Worm (Caenorhabditis elegans) whole organism, young adult: Measurements from ENCODE around the gene hpo-9.

Experiments
- B0035.1 ChIP-seq: sonication (generic microtip); optimal IDR thresholded peaks from 2 replicates; lab custom pipeline; 2016; ENCODE audit warnings: missing genetic modification characterization, mild to moderate bottlenecking, missing compliant biosample characterization, missing genotype, missing genetic modification reagents
- B0261.1 ChIP-seq: sonication (generic microtip); optimal IDR thresholded peaks from 2 replicates; lab custom pipeline; 2016; ENCODE audit warnings: mild to moderate bottlenecking, missing genetic modification characterization, moderate library complexity, missing compliant biosample characterization
- B0336.3 ChIP-seq: fragments of 200-800 bp; sonication (Bioruptor generic); IDR thresholded peaks from 2 replicates; pipeline ENCODE4 v1.3.6; 2022; ENCODE audit warnings: missing genetic modification characterization, missing compliant biosample characterization
- F10E7.11 ChIP-seq: sonication (generic microtip); optimal IDR thresholded peaks from 2 replicates; lab custom pipeline; 2017; ENCODE audit warnings: mild to moderate bottlenecking, missing genetic modification characterization, moderate library complexity, missing compliant biosample characterization
- F23B12.7 ChIP-seq: sonication (generic microtip); optimal IDR thresholded peaks from 2 replicates; lab custom pipeline; 2017; ENCODE audit warnings: missing genetic modification characterization, mild to moderate bottlenecking, missing compliant biosample characterization, antibody characterized with exemption, moderate library complexity; ENCODE audit not compliant: insufficient read depth
- F33H1.4 ChIP-seq: fragments of 200-800 bp; sonication (Bioruptor generic); IDR thresholded peaks from 2 replicates; pipeline ENCODE4 v1.3.6; 2022; ENCODE audit warnings: missing genetic modification reagents, missing genetic modification characterization, missing compliant biosample characterization
- F55B11.4 ChIP-seq: sonication (generic microtip); optimal IDR thresholded peaks from 2 replicates; lab custom pipeline; 2016; ENCODE audit warnings: missing compliant biosample characterization, missing genetic modification characterization, borderline replicate concordance; ENCODE audit not compliant: insufficient read depth
- K12H6.12 ChIP-seq: fragments of 200-800 bp; sonication (Bioruptor generic); optimal IDR thresholded peaks from 2 replicates; lab custom pipeline; 2018; ENCODE audit warnings: mild to moderate bottlenecking, missing genetic modification characterization, missing compliant biosample characterization
- T26A5.8 ChIP-seq: sonication (generic microtip); optimal IDR thresholded peaks from 2 replicates; lab custom pipeline; 2016; ENCODE audit warnings: missing genetic modification characterization, missing compliant biosample characterization
- Y53G8AR.9 ChIP-seq: fragments of 200-800 bp; sonication (Bioruptor generic); conservative IDR thresholded peaks from 2 replicates; pipeline ENCODE4 v1.3.6; 2022; ENCODE audit warnings: missing genetic modification reagents, missing genetic modification characterization, missing compliant biosample characterization
- Y95B8A.8 ChIP-seq: fragments of 200-800 bp; sonication (Bioruptor generic); IDR thresholded peaks from 2 replicates; pipeline ENCODE4 v1.3.6; 2022; ENCODE audit warnings: missing genetic modification reagents, missing genetic modification characterization, missing compliant biosample characterization
- akir-1 ChIP-seq: fragments of 200-800 bp; sonication (Bioruptor generic); optimal IDR thresholded peaks from 2 replicates; lab custom pipeline; 2018; ENCODE audit warnings: mild to moderate bottlenecking, missing genetic modification characterization, moderate library complexity, missing compliant biosample characterization
- aptf-2 ChIP-seq: fragments of 200-800 bp; sonication (Bioruptor generic); conservative IDR thresholded peaks from 2 replicates; pipeline ENCODE4 v1.3.6; 2022; ENCODE audit warnings: missing genetic modification reagents, missing genetic modification characterization, missing compliant biosample characterization
- attf-3 ChIP-seq: fragments of 200-800 bp; sonication (Bioruptor generic); conservative IDR thresholded peaks from 2 replicates; pipeline ENCODE4 v1.3.6; 2022; ENCODE audit warnings: missing genetic modification reagents, missing genetic modification characterization, missing compliant biosample characterization
- attf-5 ChIP-seq: fragments of 200-800 bp; sonication (Bioruptor generic); optimal IDR thresholded peaks from 2 replicates; lab custom pipeline; 2018; ENCODE audit warnings: mild to moderate bottlenecking, missing genetic modification characterization, missing compliant biosample characterization
- bed-1 ChIP-seq: fragments of 200-800 bp; sonication (Bioruptor generic); IDR thresholded peaks from 2 replicates; pipeline ENCODE4 v1.3.6; 2022; ENCODE audit warnings: missing genetic modification reagents, missing genetic modification characterization, missing compliant biosample characterization
- ceh-58 ChIP-seq: fragments of 200-800 bp; sonication (Bioruptor generic); IDR thresholded peaks from 2 replicates; pipeline ENCODE4 v1.3.6; 2022; ENCODE audit warnings: missing genetic modification characterization, missing compliant biosample characterization
- ceh-91 ChIP-seq: fragments of 200-800 bp; sonication (Bioruptor generic); IDR thresholded peaks from 2 replicates; pipeline ENCODE4 v1.3.6; 2022; ENCODE audit warnings: missing genetic modification reagents, missing genetic modification characterization, missing compliant biosample characterization
- die-1 ChIP-seq: sonication (generic microtip); optimal IDR thresholded peaks from 2 replicates; lab custom pipeline; 2016; ENCODE audit warnings: missing genotype, mild to moderate bottlenecking, missing genetic modification characterization, missing compliant biosample characterization
- dox-1 ChIP-seq: fragments of 200-800 bp; sonication (Bioruptor generic); IDR thresholded peaks from 2 replicates; pipeline ENCODE4 v1.3.6; 2022; ENCODE audit warnings: missing genetic modification reagents, missing genetic modification characterization, missing compliant biosample characterization
- dpl-1 ChIP-seq: fragments of 150-350 bp; optimal IDR thresholded peaks from 2 replicates; lab custom pipeline; 2014; ENCODE audit warnings: missing biosample characterization, missing genetic modification reagents, missing genetic modification characterization
- egl-18 ChIP-seq: fragments of 200-800 bp; sonication (Bioruptor generic); IDR thresholded peaks from 2 replicates; pipeline ENCODE4 v1.3.6; 2022; ENCODE audit warnings: missing genetic modification reagents, missing genetic modification characterization, missing compliant biosample characterization
- ets-4 ChIP-seq: fragments of 200-800 bp; sonication (Bioruptor generic); optimal IDR thresholded peaks from 2 replicates; lab custom pipeline; 2018; ENCODE audit warnings: mild to moderate bottlenecking, missing genetic modification characterization, missing compliant biosample characterization
- gei-17 ChIP-seq: fragments of 200-800 bp; sonication (Bioruptor generic); optimal IDR thresholded peaks from 2 replicates; lab custom pipeline; 2018; ENCODE audit warnings: mild to moderate bottlenecking, missing genetic modification characterization, missing compliant biosample characterization
- him-1 ChIP-seq: sonication (generic microtip); optimal IDR thresholded peaks from 2 replicates; lab custom pipeline; 2016; ENCODE audit warnings: missing genotype, missing genetic modification reagents, missing genetic modification characterization, missing compliant biosample characterization
- hlh-12 ChIP-seq: sonication (generic microtip); optimal IDR thresholded peaks from 2 replicates; lab custom pipeline; 2016; ENCODE audit warnings: missing genetic modification characterization, missing compliant biosample characterization
- hlh-26 ChIP-seq: fragments of 200-800 bp; sonication (Bioruptor generic); conservative IDR thresholded peaks from 2 replicates; pipeline ENCODE4 v1.3.6; 2022; ENCODE audit warnings: missing genetic modification reagents, missing genetic modification characterization, missing compliant biosample characterization
- hrde-1 ChIP-seq: sonication (generic microtip); optimal IDR thresholded peaks from 2 replicates; lab custom pipeline; 2016; ENCODE audit warnings: missing genetic modification characterization, mild to moderate bottlenecking, missing compliant biosample characterization, moderate library complexity, missing genotype, missing genetic modification reagents, borderline replicate concordance
- lag-1 ChIP-seq: fragments of 200-800 bp; sonication (Bioruptor generic); IDR thresholded peaks from 2 replicates; pipeline ENCODE4 v1.3.6; 2022; ENCODE audit warnings: missing genetic modification reagents, missing genetic modification characterization, missing compliant biosample characterization
- lin-40 ChIP-seq: sonication (generic microtip); optimal IDR thresholded peaks from 2 replicates; lab custom pipeline; 2016; ENCODE audit warnings: missing genetic modification characterization, mild to moderate bottlenecking, missing compliant biosample characterization, missing genotype, missing genetic modification reagents
- madf-10 ChIP-seq: sonication (generic microtip); optimal IDR thresholded peaks from 2 replicates; lab custom pipeline; 2016; ENCODE audit warnings: mild to moderate bottlenecking, missing genetic modification characterization, missing compliant biosample characterization
- mxl-1 ChIP-seq: sonication (generic microtip); optimal IDR thresholded peaks from 2 replicates; lab custom pipeline; 2016; ENCODE audit warnings: missing genetic modification characterization, missing compliant biosample characterization
- nfya-2 ChIP-seq: fragments of 200-800 bp; sonication (Bioruptor generic); IDR thresholded peaks from 2 replicates; pipeline ENCODE4 v1.3.6; 2022; ENCODE audit warnings: missing genetic modification reagents, missing genetic modification characterization, missing compliant biosample characterization
- nhr-90 ChIP-seq: sonication (generic microtip); optimal IDR thresholded peaks from 2 replicates; lab custom pipeline; 2016; ENCODE audit warnings: missing genotype, mild to moderate bottlenecking, missing genetic modification characterization, missing compliant biosample characterization
- pbrm-1 ChIP-seq: fragments of 200-800 bp; sonication (Bioruptor generic); IDR thresholded peaks from 2 replicates; pipeline ENCODE4 v1.3.6; 2022; ENCODE audit warnings: missing genetic modification reagents, missing genetic modification characterization, missing compliant biosample characterization
- rcor-1 ChIP-seq: fragments of 200-800 bp; sonication (Bioruptor generic); IDR thresholded peaks from 2 replicates; pipeline ENCODE4 v1.3.6; 2022; ENCODE audit warnings: missing genetic modification reagents, missing genetic modification characterization, missing compliant biosample characterization
- rec-8 ChIP-seq, 2 experiments: sonication (generic microtip); optimal IDR thresholded peaks; 2 replicates each; lab custom pipeline; 2016; ENCODE audit warnings: mild to moderate bottlenecking in 2 of 2, missing genetic modification characterization in 2 of 2, missing genetic modification reagents in 2 of 2, missing genotype in 2 of 2, missing biosample characterization in 1 of 2, missing compliant biosample characterization in 1 of 2, moderate library complexity in 1 of 2
- sea-2 ChIP-seq: fragments of 200-800 bp; sonication (Bioruptor generic); IDR thresholded peaks from 2 replicates; pipeline ENCODE4 v1.3.6; 2022; ENCODE audit warnings: missing genetic modification characterization, missing compliant biosample characterization
- snpc-1.3 ChIP-seq: sonication (generic microtip); optimal IDR thresholded peaks from 2 replicates; lab custom pipeline; 2017; ENCODE audit warnings: missing genetic modification characterization, mild to moderate bottlenecking, missing compliant biosample characterization, antibody characterized with exemption, moderate library complexity, missing genotype, missing genetic modification reagents; ENCODE audit not compliant: insufficient read depth
- snpc-4 ChIP-seq, 5 experiments: fragments of 150-350 bp in 1 of 5; sonication (generic microtip) in 4 of 5; optimal IDR thresholded peaks; 2 replicates each; lab custom pipeline; 2014 to 2018; ENCODE audit warnings: missing genetic modification characterization in 5 of 5, missing biosample characterization in 3 of 5, antibody characterized with exemption in 2 of 5, mild to moderate bottlenecking in 2 of 5, missing compliant biosample characterization in 2 of 5, missing genotype in 2 of 5, moderate library complexity in 2 of 5, missing genetic modification reagents in 1 of 5
- somi-1 ChIP-seq: fragments of 200-800 bp; sonication (Bioruptor generic); optimal IDR thresholded peaks from 2 replicates; lab custom pipeline; 2018; ENCODE audit warnings: mild to moderate bottlenecking, missing genetic modification characterization, missing compliant biosample characterization
- tbp1 ChIP-seq: fragments of 200-800 bp; sonication (Bioruptor generic); optimal IDR thresholded peaks from 2 replicates; lab custom pipeline; 2018; ENCODE audit warnings: mild to moderate bottlenecking, missing genetic modification characterization, missing compliant biosample characterization
- tbx-9 ChIP-seq: sonication (generic microtip); optimal IDR thresholded peaks from 2 replicates; lab custom pipeline; 2016; ENCODE audit warnings: borderline replicate concordance, missing genetic modification characterization, inconsistent platforms, missing compliant biosample characterization
- tlf-1 ChIP-seq: fragments of 200-800 bp; sonication (Bioruptor generic); optimal IDR thresholded peaks from 2 replicates; lab custom pipeline; 2018; ENCODE audit warnings: mild to moderate bottlenecking, missing genetic modification characterization, missing compliant biosample characterization
- xnd-1 ChIP-seq: sonication (generic microtip); optimal IDR thresholded peaks from 2 replicates; lab custom pipeline; 2016; ENCODE audit warnings: missing genotype, missing genetic modification reagents, missing genetic modification characterization, missing compliant biosample characterization
- ztf-25 ChIP-seq: fragments of 200-800 bp; sonication (Bioruptor generic); IDR thresholded peaks from 2 replicates; pipeline ENCODE4 v1.3.6; 2022; ENCODE audit warnings: missing genetic modification reagents, missing genetic modification characterization, missing compliant biosample characterization
- ztf-26 ChIP-seq: sonication (generic microtip); optimal IDR thresholded peaks from 2 replicates; lab custom pipeline; 2017; ENCODE audit warnings: missing genetic modification characterization, missing compliant biosample characterization
- ztf-28 ChIP-seq: fragments of 200-800 bp; sonication (Bioruptor generic); IDR thresholded peaks from 2 replicates; pipeline ENCODE4 v1.3.6; 2022; ENCODE audit warnings: missing genetic modification reagents, missing genetic modification characterization, missing compliant biosample characterization

hpo-9 gene

DNA sequence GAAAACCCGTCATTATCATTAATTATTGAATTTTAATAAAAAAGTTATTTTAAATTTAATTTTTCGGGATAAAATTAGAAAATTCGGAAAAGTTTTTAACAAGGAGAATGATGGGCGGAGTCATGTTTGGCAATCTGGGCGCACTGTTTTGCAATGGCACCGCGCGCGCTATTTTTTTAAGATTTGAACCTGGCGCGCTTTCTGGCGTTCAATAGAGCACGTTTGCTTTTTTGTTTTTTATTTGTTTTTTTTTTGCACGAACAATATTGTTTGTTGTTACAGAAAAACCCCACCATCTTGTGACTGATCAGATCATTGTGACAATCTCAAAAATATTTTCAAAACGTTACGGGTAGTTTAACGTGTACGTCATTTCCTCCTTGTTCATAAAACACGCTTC, 203 bp upstream of the hpo-9 start, which contains the start of gene hyls-1 (continued):
- no peak for TF ChIP-seq gei-17 (GFP tag; lab: Kevin White, UChicago)
- TF ChIP-seq hlh-26 (GFP tag; lab: Robert Waterston, UW): no peak
- TF ChIP-seq B0261.1: no peak
- no peak for TF ChIP-seq F10E7.11
- TF ChIP-seq ceh-58 (GFP tag; lab: Robert Waterston, UW): no peak
- TF ChIP-seq F33H1.4: peak; percentile 63
- TF ChIP-seq attf-5 (GFP tag; lab: Kevin White, UChicago): peak; percentile 87
- no peak for TF ChIP-seq ets-4 (GFP tag; lab: Kevin White, UChicago)
- peak; percentile 56 for TF ChIP-seq xnd-1 (tag; lab: Kevin White, UChicago)
- TF ChIP-seq dox-1 (GFP tag; lab: Robert Waterston, UW): peak; percentile 76
- TF ChIP-seq akir-1 (GFP tag; lab: Kevin White, UChicago): no peak
- peak; percentile 84 for TF ChIP-seq pbrm-1
- TF ChIP-seq him-1: no peak
- TF ChIP-seq rcor-1 (GFP tag; lab: Robert Waterston, UW): peak; percentile 71
- no peak for TF ChIP-seq B0035.1 (tag; lab: Kevin White, UChicago)
- TF ChIP-seq ztf-28 (GFP tag; lab: Robert Waterston, UW): no peak
- TF ChIP-seq tbp1 (GFP tag; lab: Kevin White, UChicago): peak; percentile 42
- no peak for TF ChIP-seq egl-18
- TF ChIP-seq tbx-9 (tag; lab: Kevin White, UChicago): no peak
- TF ChIP-seq F55B11.4: no peak
- no peak for TF ChIP-seq mxl-1 (tag; lab: Kevin White, UChicago)
- no peak for TF ChIP-seq ztf-26 (tag; lab: Kevin White, UChicago)
- peak; percentile 44 for TF ChIP-seq snpc-1.3 (tag; lab: Kevin White, UChicago)
- TF ChIP-seq tlf-1 (GFP tag; lab: Kevin White, UChicago): peak; percentile 63
- 0 out of 2 replicates have a peak, but pooled peaks have one; percentile 40 for TF ChIP-seq B0336.3 (GFP tag; lab: Robert Waterston, UW)
- TF ChIP-seq ceh-91 (GFP tag; lab: Robert Waterston, UW): peak; percentile 77
- TF ChIP-seq Y53G8AR.9 (GFP tag; lab: Robert Waterston, UW): peak; percentile 65; the same call in 1 of the 2 replicates
- no peak for TF ChIP-seq ztf-25 (GFP tag; lab: Robert Waterston, UW)
- peak; percentile 72 for TF ChIP-seq lin-40
- TF ChIP-seq T26A5.8 (tag; lab: Kevin White, UChicago): no peak
- TF ChIP-seq dpl-1 (GFP tag; lab: Kevin White, UChicago): peak; percentile 85
- no peak for TF ChIP-seq nhr-90 (tag; lab: Kevin White, UChicago)
- no peak for TF ChIP-seq Y95B8A.8
- peak; percentile 54; the same call in 1 of the 2 replicates for TF ChIP-seq attf-3 (GFP tag; lab: Robert Waterston, UW)
- no peak for TF ChIP-seq die-1 (tag; lab: Kevin White, UChicago)
- TF ChIP-seq snpc-4 (GFP tag; optimal IDR thresholded peaks at IDR 0.05; lab: Kevin White, UChicago): no peak
- TF ChIP-seq snpc-4 (tag; optimal IDR thresholded peaks at IDR 0.05; lab: Kevin White, UChicago): peak in 3 of 4 experiments; percentile 45 to 60 (median 45)
- TF ChIP-seq madf-10: no peak
- no peak for TF ChIP-seq somi-1 (GFP tag; lab: Kevin White, UChicago)
- no peak for TF ChIP-seq bed-1 (GFP tag; lab: Robert Waterston, UW)
- no peak for TF ChIP-seq sea-2 (GFP tag; lab: Robert Waterston, UW)
- no peak for TF ChIP-seq hlh-12 (tag; lab: Kevin White, UChicago)
- peak; percentile 91 for TF ChIP-seq F23B12.7 (tag; lab: Kevin White, UChicago)
- TF ChIP-seq nfya-2 (GFP tag; lab: Robert Waterston, UW): no peak
- peak; percentile 3 for TF ChIP-seq K12H6.12
- TF ChIP-seq rec-8 (tag; optimal IDR thresholded peaks at IDR 0.05; lab: Kevin White, UChicago): no peak
- no peak for TF ChIP-seq lag-1 (GFP tag; lab: Robert Waterston, UW)
- no peak for TF ChIP-seq hrde-1 (tag; lab: Kevin White, UChicago)
- no peak for TF ChIP-seq aptf-2 (GFP tag; lab: Robert Waterston, UW)
